Fruit fly (Drosophila melanogaster) whole organism, wandering third instar larva: ENCODE measurements around the gene PGRP-SD.

Experiments used
- Abd-B ChIP-seq: fragments of >200 bp; optimal IDR thresholded peaks from 2 replicates; lab custom pipeline; 2017; ENCODE audit warnings: missing biosample characterization, missing genetic modification characterization
- CG32264 ChIP-seq: fragments of 200-800 bp; sonication (Bioruptor generic); optimal IDR thresholded peaks from 2 replicates; lab custom pipeline; 2016; ENCODE audit warnings: missing biosample characterization, missing genetic modification characterization
- CG9705 ChIP-seq: fragments of 200-800 bp; sonication (Bioruptor generic); optimal IDR thresholded peaks from 2 replicates; lab custom pipeline; 2018; ENCODE audit warnings: missing biosample characterization, mild to moderate bottlenecking, missing genetic modification characterization
- CrebA ChIP-seq: fragments of 200-800 bp; sonication (Bioruptor generic); optimal IDR thresholded peaks from 2 replicates; lab custom pipeline; 2016; ENCODE audit warnings: missing biosample characterization, mild to moderate bottlenecking, missing genetic modification characterization, borderline replicate concordance
- Dfd ChIP-seq: fragments of >200 bp; optimal IDR thresholded peaks from 2 replicates; lab custom pipeline; 2017; ENCODE audit warnings: missing biosample characterization, missing genetic modification characterization
- Dif ChIP-seq: fragments of 200-275, 200-300 bp; sonication (Bioruptor generic); optimal IDR thresholded peaks from 2 replicates; lab custom pipeline; 2018; ENCODE audit warnings: missing biosample characterization, missing genetic modification characterization; ENCODE audit not compliant: partially characterized antibody
- HLH106 ChIP-seq: fragments of 200-800 bp; optimal IDR thresholded peaks from 3 replicates; lab custom pipeline; 2019; ENCODE audit warnings: missing biosample characterization, mild to moderate bottlenecking, missing genetic modification characterization, moderate library complexity
- Hnf4 ChIP-seq: fragments of 200-800 bp; sonication (Bioruptor generic); optimal IDR thresholded peaks from 2 replicates; lab custom pipeline; 2016; ENCODE audit warnings: missing biosample characterization, mild to moderate bottlenecking, missing genetic modification characterization
- Hr78 ChIP-seq: fragments of >200 bp; optimal IDR thresholded peaks from 2 replicates; lab custom pipeline; 2017; ENCODE audit warnings: missing biosample characterization, missing genetic modification characterization
- Hr83 ChIP-seq: fragments of 200-300 bp; sonication (Bioruptor generic); optimal IDR thresholded peaks from 2 replicates; lab custom pipeline; 2016; ENCODE audit warnings: missing biosample characterization, mild to moderate bottlenecking, missing genetic modification characterization, moderate library complexity; ENCODE audit not compliant: poor library complexity, severe bottlenecking
- Jra ChIP-seq: sonication (Bioruptor generic); optimal IDR thresholded peaks from 2 replicates; lab custom pipeline; 2016; ENCODE audit warnings: missing biosample characterization, missing genetic modification characterization
- Mio ChIP-seq: sonication (Bioruptor generic); optimal IDR thresholded peaks from 2 replicates; lab custom pipeline; 2016; ENCODE audit warnings: missing biosample characterization, missing genetic modification characterization
- Myc ChIP-seq: fragments of >200 bp; optimal IDR thresholded peaks from 2 replicates; lab custom pipeline; 2017
- OdsH ChIP-seq: fragments of 200-800 bp; sonication (Bioruptor generic); optimal IDR thresholded peaks from 2 replicates; lab custom pipeline; 2016; ENCODE audit warnings: missing biosample characterization, mild to moderate bottlenecking, missing genetic modification characterization
- Rel ChIP-seq, 2 experiments: fragments of 200-800 bp; sonication (Bioruptor generic) in 1 of 2; optimal IDR thresholded peaks; 2 replicates in 1 of 2; 3 replicates in 1 of 2; lab custom pipeline; 2016 to 2019; ENCODE audit warnings: mild to moderate bottlenecking in 2 of 2, missing biosample characterization in 2 of 2, missing genetic modification characterization in 2 of 2, moderate library complexity in 1 of 2
- Sp1 ChIP-seq: fragments of 200-800 bp; sonication (Bioruptor generic); optimal IDR thresholded peaks from 3 replicates; lab custom pipeline; 2019; ENCODE audit warnings: missing biosample characterization, mild to moderate bottlenecking, missing genetic modification characterization, moderate library complexity
- Vsx2 ChIP-seq: fragments of 200-300, 225-300 bp; sonication (Bioruptor generic); optimal IDR thresholded peaks from 2 replicates; lab custom pipeline; 2018; ENCODE audit warnings: missing biosample characterization, missing genetic modification characterization; ENCODE audit not compliant: partially characterized antibody
- br ChIP-seq: fragments of 200-800 bp; sonication (Bioruptor generic); optimal IDR thresholded peaks from 2 replicates; lab custom pipeline; 2016; ENCODE audit warnings: missing biosample characterization, missing genetic modification characterization
- dl ChIP-seq, 2 experiments: fragments of 175-275, 200-275 bp in 1 of 2; fragments of 200-275 bp in 1 of 2; sonication (Bioruptor generic); optimal IDR thresholded peaks; lab custom pipeline; 2018; ENCODE audit warnings: mild to moderate bottlenecking in 2 of 2, missing biosample characterization in 2 of 2, missing genetic modification characterization in 2 of 2, moderate library complexity in 2 of 2; ENCODE audit not compliant: partially characterized antibody in 2 of 2, insufficient read depth in 1 of 2
- dmrt93B ChIP-seq: fragments of 200-800 bp; sonication (Bioruptor generic); optimal IDR thresholded peaks from 2 replicates; lab custom pipeline; 2018; ENCODE audit warnings: missing biosample characterization, mild to moderate bottlenecking, missing genetic modification characterization
- dsf ChIP-seq: sonication (Bioruptor generic); optimal IDR thresholded peaks from 2 replicates; lab custom pipeline; 2016; ENCODE audit warnings: missing biosample characterization, missing genetic modification characterization, borderline replicate concordance
- ey ChIP-seq: fragments of 200-800 bp; sonication (Bioruptor generic); optimal IDR thresholded peaks from 2 replicates; lab custom pipeline; 2016; ENCODE audit warnings: missing biosample characterization, missing genetic modification characterization
- fru ChIP-seq: fragments of 200-800 bp; sonication (Bioruptor generic); optimal IDR thresholded peaks from 3 replicates; lab custom pipeline; 2016; ENCODE audit warnings: missing biosample characterization, mild to moderate bottlenecking, missing genetic modification characterization
- h ChIP-seq: fragments of 200-800 bp; sonication (Bioruptor generic); optimal IDR thresholded peaks from 3 replicates; lab custom pipeline; 2016; ENCODE audit warnings: missing biosample characterization, mild to moderate bottlenecking, missing genetic modification characterization
- jim ChIP-seq: fragments of 175-275, 200-325 bp; sonication (Bioruptor generic); optimal IDR thresholded peaks from 2 replicates; lab custom pipeline; 2016; ENCODE audit warnings: missing biosample characterization, mild to moderate bottlenecking, missing genetic modification characterization
- lola ChIP-seq: fragments of >200 bp; optimal IDR thresholded peaks from 2 replicates; lab custom pipeline; 2017; ENCODE audit warnings: missing biosample characterization, missing genetic modification characterization
- psq ChIP-seq: fragments of 200-800 bp; sonication (Bioruptor generic); optimal IDR thresholded peaks from 3 replicates; lab custom pipeline; 2017; ENCODE audit warnings: missing biosample characterization, mild to moderate bottlenecking, missing genetic modification characterization, moderate library complexity
- rgr ChIP-seq: fragments of 200-800 bp; sonication (Bioruptor generic); optimal IDR thresholded peaks from 3 replicates; lab custom pipeline; 2016; ENCODE audit warnings: missing biosample characterization, mild to moderate bottlenecking, missing genetic modification characterization
- sage ChIP-seq: fragments of 200-800 bp; sonication (Bioruptor generic); optimal IDR thresholded peaks from 2 replicates; lab custom pipeline; 2016; ENCODE audit warnings: missing biosample characterization, mild to moderate bottlenecking, missing genetic modification characterization
- tai ChIP-seq: sonication (Bioruptor generic); optimal IDR thresholded peaks from 2 replicates; lab custom pipeline; 2016; ENCODE audit warnings: missing biosample characterization, missing genetic modification characterization
- usp ChIP-seq: fragments of >200 bp; optimal IDR thresholded peaks from 2 replicates; lab custom pipeline; 2017; ENCODE audit warnings: missing biosample characterization, missing genetic modification characterization
- woc ChIP-seq: sonication (Bioruptor generic); optimal IDR thresholded peaks from 2 replicates; lab custom pipeline; 2016; ENCODE audit warnings: missing biosample characterization, mild to moderate bottlenecking, missing genetic modification characterization

PGRP-SD gene

DNA sequence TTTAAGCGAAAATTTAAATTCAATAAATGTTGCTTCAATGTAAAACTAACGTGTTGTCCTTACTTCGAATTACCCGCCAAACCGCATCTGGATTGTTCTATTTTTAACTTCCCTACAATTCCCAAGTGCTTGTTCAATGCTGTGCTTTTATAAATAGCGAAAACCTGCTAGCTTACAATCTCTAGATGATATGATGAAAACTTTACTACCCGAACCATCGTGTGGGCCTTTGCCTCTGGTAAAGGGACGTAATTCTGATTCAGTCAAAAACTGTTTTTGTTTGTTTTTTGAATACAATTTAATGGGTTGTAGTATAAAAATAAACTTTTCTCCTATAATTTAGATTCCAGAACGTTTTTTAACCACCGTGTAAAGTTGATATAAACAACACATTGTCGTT lies 11.4 kb upstream of the PGRP-SD start:
- TF ChIP-seq fru (GFP tag; lab: Kevin White, UChicago) (no peak), Dif (GFP tag; lab: Kevin White, UChicago) (peak; percentile 17), tai (no peak), Myc (lab: Kevin White, UChicago) (no peak), Jra (GFP tag; lab: Kevin White, UChicago) (no peak)
- TF ChIP-seq, all 38 proteins: peak for 1

dm6 chr3L:7640297-7640696 lies 10.7 kb upstream of the PGRP-SD start, which contains the start of gene Urm1:
Gene Urm1 (minus strand): TSS chr3L:7640446.
- TF ChIP-seq br (GFP tag; lab: Kevin White, UChicago) (no peak), dl (GFP tag; optimal IDR thresholded peaks at IDR 0.05; lab: Kevin White, UChicago; ENCODE audit: insufficient read depth in 1 of 2, partially characterized antibody in 2 of 2) (no peak), rgr (GFP tag; lab: Kevin White, UChicago) (no peak), OdsH (GFP tag; lab: Kevin White, UChicago) (no peak), Mio (GFP tag; lab: Kevin White, UChicago) (no peak), Sp1 (GFP tag; lab: Kevin White, UChicago) (no peak), Abd-B (GFP tag; lab: Kevin White, UChicago) (no peak), Jra (GFP tag; lab: Kevin White, UChicago) (no peak), tai (no peak), CG32264 (no peak), CG9705 (GFP tag; lab: Kevin White, UChicago) (no peak), CrebA (GFP tag; lab: Kevin White, UChicago) (no peak), ey (GFP tag; lab: Kevin White, UChicago) (no peak), HLH106 (tag; lab: Kevin White, UChicago) (no peak), usp (GFP tag; lab: Kevin White, UChicago) (no peak), Dif (GFP tag; lab: Kevin White, UChicago) (no peak), Rel (GFP tag; optimal IDR thresholded peaks at IDR 0.05; lab: Kevin White, UChicago) (no peak), Rel (tag; optimal IDR thresholded peaks at IDR 0.05; lab: Kevin White, UChicago) (no peak), dsf (GFP tag; lab: Kevin White, UChicago) (no peak)

- TF ChIP-seq Hnf4 (GFP tag; lab: Kevin White, UChicago) (no peak), Myc (lab: Kevin White, UChicago) (no peak), rgr (GFP tag; lab: Kevin White, UChicago) (peak; percentile 21), woc (GFP tag; lab: Kevin White, UChicago) (no peak), dmrt93B (peak; percentile 35), usp (GFP tag; lab: Kevin White, UChicago) (no peak), Sp1 (GFP tag; lab: Kevin White, UChicago) (no peak), Dfd (GFP tag; lab: Kevin White, UChicago) (no peak), Dif (GFP tag; lab: Kevin White, UChicago) (no peak), lola (GFP tag; lab: Kevin White, UChicago) (no peak), Rel (GFP tag; optimal IDR thresholded peaks at IDR 0.05; lab: Kevin White, UChicago) (no peak), Rel (tag; optimal IDR thresholded peaks at IDR 0.05; lab: Kevin White, UChicago) (peak; percentile 7), jim (GFP tag; lab: Kevin White, UChicago) (no peak), br (GFP tag; lab: Kevin White, UChicago) (no peak), Hr83 (GFP tag; lab: Kevin White, UChicago) (no peak), psq (GFP tag; lab: Kevin White, UChicago) (no peak), CrebA (GFP tag; lab: Kevin White, UChicago) (no peak), Vsx2 (GFP tag; lab: Kevin White, UChicago) (no peak), dl (GFP tag; optimal IDR thresholded peaks at IDR 0.05; lab: Kevin White, UChicago; ENCODE audit: insufficient read depth in 1 of 2, partially characterized antibody in 2 of 2) (no peak), CG9705 (GFP tag; lab: Kevin White, UChicago) (peak; percentile 16), Jra (GFP tag; lab: Kevin White, UChicago) (no peak), fru (GFP tag; lab: Kevin White, UChicago) (no peak), sage (no peak), h (GFP tag; lab: Kevin White, UChicago) (no peak), Hr78 (GFP tag; lab: Kevin White, UChicago) (no peak), Mio (GFP tag; lab: Kevin White, UChicago) (no peak), ey (GFP tag; lab: Kevin White, UChicago) (no peak), HLH106 (tag; lab: Kevin White, UChicago) (peak; percentile 20)
These were observed 9.5 kb upstream of the PGRP-SD start, which contains the start of gene CG7506 for dm6 chr3L:7641467-7641866. Gene CG7506 (minus strand): TSS chr3L:7641648.
